Fruit fly (Drosophila melanogaster) whole organism: ENCODE results near the gene Sec15.

Source experiments
- Dll ChIP-seq: fragments of >200 bp; optimal IDR thresholded peaks from 2 replicates; lab custom pipeline; 2017
- psq ChIP-seq: fragments of >200 bp; optimal IDR thresholded peaks from 2 replicates; lab custom pipeline; 2017

DNA sequence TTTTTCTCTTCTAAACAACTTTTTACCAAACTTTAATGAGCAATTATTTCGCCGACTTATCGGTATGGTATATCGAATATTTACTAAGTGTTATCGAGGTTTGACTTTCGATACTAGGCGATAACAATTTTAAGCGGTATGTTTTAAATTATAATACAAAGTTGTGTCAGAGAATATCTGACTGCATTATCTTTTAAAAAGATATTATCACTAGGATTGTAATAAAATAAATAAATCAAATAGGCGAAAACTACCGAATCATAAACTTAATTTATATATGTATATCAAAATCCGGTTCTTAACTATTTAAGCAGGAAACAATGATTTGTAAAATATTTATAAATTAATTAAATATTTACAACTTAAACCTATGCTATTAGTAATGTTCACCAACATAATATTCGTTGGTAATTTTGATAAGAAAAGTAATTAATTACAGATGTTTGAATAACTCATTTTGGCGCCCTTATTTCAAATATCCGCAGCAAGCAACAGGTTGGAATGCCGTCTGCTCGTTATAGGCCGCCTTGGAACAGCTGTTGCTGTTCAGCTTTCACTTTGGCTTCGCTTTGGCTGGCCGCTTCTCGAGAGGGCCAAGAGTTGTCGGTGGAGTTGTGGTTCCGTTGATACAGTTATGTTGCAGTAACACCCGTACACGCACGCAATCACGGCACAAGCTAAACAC is at the start of gene Sec15, which contains the start of gene rtet:
- TF ChIP-seq psq (lab: Kevin White, UChicago) (no peak), Dll (lab: Kevin White, UChicago) (no peak)
